Worm (Caenorhabditis elegans) whole organism, L4/young adult: Measurements from ENCODE around the gene F31E3.6.
A peak's percentile ranks its signal among the peaks of the same experiment; 100 is the strongest.

Experiments
- W03F9.2 ChIP-seq: fragments of 150-350 bp; optimal IDR thresholded peaks from 2 replicates; lab custom pipeline; 2014; ENCODE audit warnings: missing biosample characterization, missing genetic modification characterization
- dao-5 ChIP-seq: sonication (generic microtip); optimal IDR thresholded peaks from 2 replicates; lab custom pipeline; 2016; ENCODE audit warnings: missing genotype, missing genetic modification characterization, moderate library complexity, missing compliant biosample characterization
- him-1 ChIP-seq: sonication (generic microtip); optimal IDR thresholded peaks from 2 replicates; lab custom pipeline; 2016; ENCODE audit warnings: missing genotype, missing genetic modification reagents, missing genetic modification characterization, missing compliant biosample characterization

Gene F31E3.6

ce11 chrIII:6992496-6992895 is 10.6 kb downstream of the F31E3.6 start:
- no peak for TF ChIP-seq W03F9.2 (tag; lab: Kevin White, UChicago)
- no peak for TF ChIP-seq dao-5 (tag; lab: Kevin White, UChicago)
- no peak for TF ChIP-seq him-1 (tag; lab: Kevin White, UChicago)

ce11 chrIII:6993179-6993578 is 11.3 kb downstream of the F31E3.6 start:
- TF ChIP-seq W03F9.2 (tag; lab: Kevin White, UChicago) = no peak
- TF ChIP-seq him-1 (tag; lab: Kevin White, UChicago) = no peak
- TF ChIP-seq dao-5 (tag; lab: Kevin White, UChicago) = no peak

- no peak for TF ChIP-seq him-1 (tag; lab: Kevin White, UChicago)
- TF ChIP-seq W03F9.2 (tag; lab: Kevin White, UChicago) = no peak
- no peak for TF ChIP-seq dao-5 (tag; lab: Kevin White, UChicago)
Measured at ce11 chrIII:7002143-7002542, 20.3 kb downstream of the F31E3.6 start.

ce11 chrIII:7005350-7005749 is 23.5 kb downstream of the F31E3.6 start, which contains the start of gene C06E8.5:
Gene C06E8.5, minus strand, starts transcription at chrIII:7005450.
- TF ChIP-seq dao-5 (tag; lab: Kevin White, UChicago) = no peak
- TF ChIP-seq W03F9.2 (tag; lab: Kevin White, UChicago) = no peak
- TF ChIP-seq him-1 (tag; lab: Kevin White, UChicago) = no peak

ce11 chrIII:7008836-7009235 is 27.0 kb downstream of the F31E3.6 start, which contains the start of gene lgc-38:
Gene lgc-38, plus strand, starts transcription at chrIII:7009136.
- TF ChIP-seq W03F9.2 (tag; lab: Kevin White, UChicago) (no peak), dao-5 (tag; lab: Kevin White, UChicago) (no peak), him-1 (tag; lab: Kevin White, UChicago) (no peak)

ce11 chrIII:7012060-7012459 is 30.2 kb downstream of the F31E3.6 start:
- TF ChIP-seq W03F9.2 (tag; lab: Kevin White, UChicago) = no peak
- TF ChIP-seq dao-5 (tag; lab: Kevin White, UChicago) = no peak
- TF ChIP-seq him-1 (tag; lab: Kevin White, UChicago) = no peak

ce11 chrIII:7013764-7014163 is 31.9 kb downstream of the F31E3.6 start:
- TF ChIP-seq him-1 (tag; lab: Kevin White, UChicago) = no peak
- no peak for TF ChIP-seq dao-5 (tag; lab: Kevin White, UChicago)

ce11 chrIII:7019724-7020123 is 37.8 kb downstream of the F31E3.6 start:
- TF ChIP-seq W03F9.2 (tag; lab: Kevin White, UChicago) = no peak
- TF ChIP-seq him-1 (tag; lab: Kevin White, UChicago) = no peak
- TF ChIP-seq dao-5 (tag; lab: Kevin White, UChicago) = no peak

- TF ChIP-seq dao-5 (tag; lab: Kevin White, UChicago) (no peak), W03F9.2 (tag; lab: Kevin White, UChicago) (no peak)
Measured at ce11 chrIII:7020500-7020899, 38.6 kb downstream of the F31E3.6 start, which contains the start of gene col-8. Gene col-8, minus strand, starts transcription at chrIII:7020600.

ce11 chrIII:7021156-7021637 is 39.3 kb downstream of the F31E3.6 start, which contains the start of gene rfl-1:
Gene rfl-1, plus strand, starts transcription at chrIII:7021206.
- TF ChIP-seq W03F9.2 (tag; lab: Kevin White, UChicago) (peak; percentile 37), dao-5 (tag; lab: Kevin White, UChicago) (no peak)

- TF ChIP-seq him-1 (tag; lab: Kevin White, UChicago) (no peak), dao-5 (tag; lab: Kevin White, UChicago) (no peak), W03F9.2 (tag; lab: Kevin White, UChicago) (no peak)
Measured at ce11 chrIII:7025839-7026238, 44.0 kb downstream of the F31E3.6 start.

ce11 chrIII:7029105-7029504 is 47.2 kb downstream of the F31E3.6 start, which contains the start of gene cyk-1:
Gene cyk-1, minus strand, starts transcription at chrIII:7029205.
- TF ChIP-seq dao-5 (tag; lab: Kevin White, UChicago) = no peak
- TF ChIP-seq W03F9.2 (tag; lab: Kevin White, UChicago) = no peak
- no peak for TF ChIP-seq him-1 (tag; lab: Kevin White, UChicago)

- TF ChIP-seq dao-5 (tag; lab: Kevin White, UChicago) = no peak
- peak; percentile 50 for TF ChIP-seq him-1 (tag; lab: Kevin White, UChicago)
Measured at ce11 chrIII:7030044-7030804, 48.3 kb downstream of the F31E3.6 start.

- no peak for TF ChIP-seq dao-5 (tag; lab: Kevin White, UChicago)
- TF ChIP-seq him-1 (tag; lab: Kevin White, UChicago) = no peak
- TF ChIP-seq W03F9.2 (tag; lab: Kevin White, UChicago) = no peak
Measured at ce11 chrIII:7032070-7032469, 50.2 kb downstream of the F31E3.6 start.
